Fruit fly (Drosophila melanogaster) whole organism, prepupa: ENCODE data around the gene lap.

Experiments used
- CG32006 ChIP-seq: fragments of 200-800 bp; sonication (Bioruptor generic); optimal IDR thresholded peaks from 3 replicates; lab custom pipeline; 2017; ENCODE audit warnings: missing biosample characterization, mild to moderate bottlenecking, missing genetic modification characterization
- CG6276 ChIP-seq: fragments of 200-800 bp; sonication (Bioruptor generic); optimal IDR thresholded peaks from 2 replicates; lab custom pipeline; 2017; ENCODE audit warnings: missing biosample characterization, mild to moderate bottlenecking, missing genetic modification characterization
- CG6792 ChIP-seq: fragments of 200-800 bp; sonication (Bioruptor generic); optimal IDR thresholded peaks from 3 replicates; lab custom pipeline; 2016; ENCODE audit warnings: missing biosample characterization, missing genetic modification characterization
- CG6854 ChIP-seq: fragments of 200-800 bp; sonication (Bioruptor generic); optimal IDR thresholded peaks from 2 replicates; lab custom pipeline; 2017; ENCODE audit warnings: missing biosample characterization, mild to moderate bottlenecking, missing genetic modification characterization
- CG8119 ChIP-seq: fragments of 200-800 bp; sonication (Bioruptor generic); IDR thresholded peaks from 3 replicates; pipeline ENCODE4 v1.3.6; 2022; ENCODE audit warnings: missing biosample characterization, missing genetic modification characterization
- CG8319 ChIP-seq: fragments of 200-800 bp; sonication (Bioruptor generic); optimal IDR thresholded peaks from 3 replicates; lab custom pipeline; 2016; ENCODE audit warnings: missing biosample characterization, missing genetic modification characterization
- Lpt ChIP-seq: fragments of 200-800 bp; sonication (Bioruptor generic); optimal IDR thresholded peaks from 3 replicates; lab custom pipeline; 2016; ENCODE audit warnings: missing biosample characterization, missing genetic modification characterization
- Sox14 ChIP-seq: fragments of 200-800 bp; sonication (Bioruptor generic); optimal IDR thresholded peaks from 3 replicates; lab custom pipeline; 2016; ENCODE audit warnings: missing biosample characterization, missing genetic modification characterization
- cyc ChIP-seq: fragments of 200-800 bp; sonication (Bioruptor generic); optimal IDR thresholded peaks from 3 replicates; lab custom pipeline; 2016; ENCODE audit warnings: missing biosample characterization, missing genetic modification characterization

- TF ChIP-seq CG8119 (GFP tag; lab: Robert Waterston, UW) (no peak), CG32006 (GFP tag; lab: Kevin White, UChicago) (no peak), Lpt (no peak), CG6854 (no peak), CG8319 (no peak), Sox14 (GFP tag; lab: Kevin White, UChicago) (no peak), cyc (no peak), CG6792 (GFP tag; lab: Kevin White, UChicago) (no peak), CG6276 (no peak)
These were observed 12.0 kb upstream of the lap start for dm6 chr3R:7174755-7175154.
